Worm (Caenorhabditis elegans) whole organism, L3 larva: ENCODE measurements around the gene stdh-2.

ENCODE experiments used
- aly-2 ChIP-seq: fragments of 150-350 bp; optimal IDR thresholded peaks from 2 replicates; lab custom pipeline; 2014; ENCODE audit warnings: missing biosample characterization, missing genetic modification characterization
- ceh-82 ChIP-seq: fragments of 150-350 bp; optimal IDR thresholded peaks from 2 replicates; lab custom pipeline; 2014; ENCODE audit warnings: missing biosample characterization, missing genetic modification characterization
- elt-2 ChIP-seq: sonication (generic microtip); optimal IDR thresholded peaks from 2 replicates; lab custom pipeline; 2016; ENCODE audit warnings: missing genetic modification reagents, mild to moderate bottlenecking, missing genetic modification characterization, missing compliant biosample characterization
- elt-3 ChIP-seq, 3 experiments: fragments of 150-350 bp in 1 of 3; sonication (generic microtip) in 2 of 3; optimal IDR thresholded peaks; 2 replicates in 2 of 3; 4 replicates in 1 of 3; lab custom pipeline; 2014 to 2017; ENCODE audit warnings: missing biosample characterization in 3 of 3, missing genetic modification characterization in 3 of 3
- fos-1 ChIP-seq: fragments of 150-350 bp; optimal IDR thresholded peaks from 2 replicates; lab custom pipeline; 2014; ENCODE audit warnings: missing biosample characterization, missing genetic modification characterization
- mdl-1 ChIP-seq: fragments of 150-350 bp; optimal IDR thresholded peaks from 2 replicates; lab custom pipeline; 2014; ENCODE audit warnings: missing biosample characterization, missing genetic modification characterization
- nfya-1 ChIP-seq: sonication (generic microtip); optimal IDR thresholded peaks from 2 replicates; lab custom pipeline; 2017; ENCODE audit warnings: missing genetic modification characterization, mild to moderate bottlenecking, missing compliant biosample characterization, antibody characterized with exemption, moderate library complexity; ENCODE audit not compliant: insufficient read depth
- nhr-11 ChIP-seq: fragments of 150-350 bp; optimal IDR thresholded peaks from 2 replicates; lab custom pipeline; 2014; ENCODE audit warnings: missing biosample characterization, missing genetic modification characterization
- nhr-237 ChIP-seq: fragments of 150-350 bp; optimal IDR thresholded peaks from 2 replicates; lab custom pipeline; 2014; ENCODE audit warnings: missing biosample characterization, missing genetic modification characterization
- nhr-28 ChIP-seq: fragments of 150-350 bp; optimal IDR thresholded peaks from 2 replicates; lab custom pipeline; 2014; ENCODE audit warnings: missing biosample characterization, missing genetic modification characterization
- sea-2 ChIP-seq: fragments of 150-350 bp; sonication (generic microtip); optimal IDR thresholded peaks from 4 replicates; lab custom pipeline; 2014; ENCODE audit warnings: missing biosample characterization, missing genetic modification reagents, missing genetic modification characterization
- skn-1 ChIP-seq: fragments of 150-350 bp; optimal IDR thresholded peaks from 2 replicates; lab custom pipeline; 2014; ENCODE audit warnings: missing biosample characterization, missing genetic modification characterization
- unc-39 ChIP-seq: sonication (generic microtip); optimal IDR thresholded peaks from 4 replicates; lab custom pipeline; 2017; ENCODE audit warnings: missing biosample characterization, missing genetic modification characterization

- TF ChIP-seq mdl-1 (tag; lab: Kevin White, UChicago) (no peak), nhr-28 (no peak), skn-1 (tag; lab: Kevin White, UChicago) (no peak), elt-3 (tag; optimal IDR thresholded peaks at IDR 0.05; lab: Kevin White, UChicago) (no peak), fos-1 (no peak), ceh-82 (tag; lab: Kevin White, UChicago) (no peak), sea-2 (GFP tag; lab: Kevin White, UChicago) (no peak), elt-2 (tag; lab: Kevin White, UChicago) (no peak), aly-2 (tag; lab: Kevin White, UChicago) (no peak), nhr-237 (tag; lab: Kevin White, UChicago) (no peak), unc-39 (tag; lab: Kevin White, UChicago) (no peak), nfya-1 (tag; lab: Kevin White, UChicago) (no peak), nhr-11 (tag; lab: Kevin White, UChicago) (no peak)
These were observed 41.2 kb upstream of the stdh-2 start, which contains the start of gene srh-277 for ce11 chrV:16182918-16183317.
